Worm (Caenorhabditis elegans) whole organism, L3 larva: ENCODE data around the gene ddx-19.
A peak's percentile ranks its signal among the peaks of the same experiment; 100 is the strongest.

Experiments
- R02D3.7 ChIP-seq: fragments of 150-350 bp; optimal IDR thresholded peaks from 2 replicates; lab custom pipeline; 2014; ENCODE audit warnings: missing biosample characterization, missing genetic modification characterization
- ZK546.5 ChIP-seq: sonication (generic microtip); optimal IDR thresholded peaks from 2 replicates; lab custom pipeline; 2017; ENCODE audit warnings: missing biosample characterization, missing genetic modification characterization
- aly-2 ChIP-seq: fragments of 150-350 bp; optimal IDR thresholded peaks from 2 replicates; lab custom pipeline; 2014; ENCODE audit warnings: missing biosample characterization, missing genetic modification characterization
- ceh-16 ChIP-seq: sonication (generic microtip); optimal IDR thresholded peaks from 2 replicates; lab custom pipeline; 2017; ENCODE audit warnings: missing biosample characterization, missing genetic modification characterization
- ceh-28 ChIP-seq: fragments of 150-350 bp; optimal IDR thresholded peaks from 2 replicates; lab custom pipeline; 2014; ENCODE audit warnings: missing biosample characterization, missing genetic modification reagents, missing genetic modification characterization
- ceh-9 ChIP-seq: sonication (generic microtip); optimal IDR thresholded peaks from 2 replicates; lab custom pipeline; 2018; ENCODE audit warnings: missing biosample characterization, missing genetic modification characterization
- daf-12 ChIP-seq: fragments of 150-350 bp; optimal IDR thresholded peaks from 2 replicates; lab custom pipeline; 2014; ENCODE audit warnings: missing biosample characterization, missing genetic modification reagents, missing genetic modification characterization
- egl-27 ChIP-seq: sonication (generic microtip); optimal IDR thresholded peaks from 4 replicates; lab custom pipeline; 2017; ENCODE audit warnings: missing biosample characterization, missing genetic modification reagents, missing genetic modification characterization
- egl-5 ChIP-seq: fragments of 150-350 bp; optimal IDR thresholded peaks from 2 replicates; lab custom pipeline; 2017; ENCODE audit warnings: missing biosample characterization, missing genetic modification reagents, missing genetic modification characterization, inconsistent platforms
- elt-1 ChIP-seq: fragments of 150-350 bp; optimal IDR thresholded peaks from 2 replicates; lab custom pipeline; 2014; ENCODE audit warnings: missing biosample characterization, missing genetic modification characterization
- elt-2 ChIP-seq: sonication (generic microtip); optimal IDR thresholded peaks from 2 replicates; lab custom pipeline; 2016; ENCODE audit warnings: missing genetic modification reagents, mild to moderate bottlenecking, missing genetic modification characterization, missing compliant biosample characterization
- elt-3 ChIP-seq, 3 experiments: fragments of 150-350 bp in 1 of 3; sonication (generic microtip) in 2 of 3; optimal IDR thresholded peaks; 2 replicates in 2 of 3; 4 replicates in 1 of 3; lab custom pipeline; 2014 to 2017; ENCODE audit warnings: missing biosample characterization in 3 of 3, missing genetic modification characterization in 3 of 3
- eor-1 ChIP-seq, 2 experiments: fragments of 150-350 bp; optimal IDR thresholded peaks; 2 replicates each; lab custom pipeline; 2014 to 2018; ENCODE audit warnings: missing biosample characterization in 2 of 2, missing genetic modification characterization in 2 of 2
- fkh-10 ChIP-seq: sonication (generic microtip); optimal IDR thresholded peaks from 2 replicates; lab custom pipeline; 2017; ENCODE audit warnings: missing biosample characterization, missing genetic modification reagents, missing genetic modification characterization
- fkh-2 ChIP-seq: fragments of 150-350 bp; optimal IDR thresholded peaks from 2 replicates; lab custom pipeline; 2014; ENCODE audit warnings: missing biosample characterization, missing genetic modification reagents, missing genetic modification characterization
- fos-1 ChIP-seq: fragments of 150-350 bp; optimal IDR thresholded peaks from 2 replicates; lab custom pipeline; 2014; ENCODE audit warnings: missing biosample characterization, missing genetic modification characterization
- hmg-11 ChIP-seq: sonication (generic microtip); optimal IDR thresholded peaks from 2 replicates; lab custom pipeline; 2016; ENCODE audit warnings: missing genetic modification characterization, missing compliant biosample characterization
- jun-1 ChIP-seq: fragments of 150-350 bp; optimal IDR thresholded peaks from 2 replicates; lab custom pipeline; 2014; ENCODE audit warnings: missing biosample characterization, missing genetic modification reagents, missing genetic modification characterization
- lin-15B ChIP-seq: fragments of 150-350 bp; optimal IDR thresholded peaks from 2 replicates; lab custom pipeline; 2014; ENCODE audit warnings: missing biosample characterization, missing genetic modification characterization
- lin-39 ChIP-seq: fragments of 150-350 bp; optimal IDR thresholded peaks from 2 replicates; lab custom pipeline; 2018; ENCODE audit warnings: missing biosample characterization, missing genetic modification reagents, missing genetic modification characterization
- lsy-12 ChIP-seq: sonication (generic microtip); optimal IDR thresholded peaks from 2 replicates; lab custom pipeline; 2016; ENCODE audit warnings: mild to moderate bottlenecking, missing genetic modification characterization, missing compliant biosample characterization
- mml-1 ChIP-seq: fragments of 150-350 bp; sonication (generic microtip); optimal IDR thresholded peaks from 3 replicates; lab custom pipeline; 2014; ENCODE audit warnings: missing biosample characterization, missing genetic modification characterization
- nfya-1 ChIP-seq: sonication (generic microtip); optimal IDR thresholded peaks from 2 replicates; lab custom pipeline; 2017; ENCODE audit warnings: missing genetic modification characterization, mild to moderate bottlenecking, missing compliant biosample characterization, antibody characterized with exemption, moderate library complexity; ENCODE audit not compliant: insufficient read depth
- nhr-11 ChIP-seq: fragments of 150-350 bp; optimal IDR thresholded peaks from 2 replicates; lab custom pipeline; 2014; ENCODE audit warnings: missing biosample characterization, missing genetic modification characterization
- nhr-12 ChIP-seq: fragments of 150-350 bp; optimal IDR thresholded peaks from 2 replicates; lab custom pipeline; 2014; ENCODE audit warnings: missing biosample characterization, missing genetic modification characterization
- nhr-23 ChIP-seq: fragments of 150-350 bp; optimal IDR thresholded peaks from 2 replicates; lab custom pipeline; 2014; ENCODE audit warnings: missing biosample characterization, missing genetic modification reagents, missing genetic modification characterization
- nhr-237 ChIP-seq: fragments of 150-350 bp; optimal IDR thresholded peaks from 2 replicates; lab custom pipeline; 2014; ENCODE audit warnings: missing biosample characterization, missing genetic modification characterization
- nhr-25 ChIP-seq: sonication (generic microtip); optimal IDR thresholded peaks from 2 replicates; lab custom pipeline; 2017; ENCODE audit warnings: missing biosample characterization, missing genetic modification characterization
- nhr-28 ChIP-seq: fragments of 150-350 bp; optimal IDR thresholded peaks from 2 replicates; lab custom pipeline; 2014; ENCODE audit warnings: missing biosample characterization, missing genetic modification characterization
- nhr-43 ChIP-seq: sonication (generic microtip); optimal IDR thresholded peaks from 2 replicates; lab custom pipeline; 2016; ENCODE audit warnings: mild to moderate bottlenecking, missing genetic modification characterization, missing compliant biosample characterization; ENCODE audit not compliant: poor library complexity, severe bottlenecking
- nhr-67 ChIP-seq: fragments of 150-350 bp; optimal IDR thresholded peaks from 2 replicates; lab custom pipeline; 2014; ENCODE audit warnings: missing biosample characterization, missing genetic modification characterization
- nhr-76 ChIP-seq: fragments of 150-350 bp; sonication (generic microtip); optimal IDR thresholded peaks from 5 replicates; lab custom pipeline; 2014; ENCODE audit warnings: missing biosample characterization, missing genetic modification characterization
- nhr-77 ChIP-seq: fragments of 150-350 bp; optimal IDR thresholded peaks from 2 replicates; lab custom pipeline; 2014; ENCODE audit warnings: missing biosample characterization, missing genetic modification characterization
- pha-4 ChIP-seq: fragments of 150-350 bp; optimal IDR thresholded peaks from 2 replicates; lab custom pipeline; 2014; ENCODE audit warnings: missing biosample characterization, missing genetic modification reagents, missing genetic modification characterization
- pqm-1 ChIP-seq: fragments of 150-350 bp; optimal IDR thresholded peaks from 2 replicates; lab custom pipeline; 2017; ENCODE audit warnings: missing biosample characterization, missing genetic modification characterization, inconsistent platforms
- sea-2 ChIP-seq: fragments of 150-350 bp; sonication (generic microtip); optimal IDR thresholded peaks from 4 replicates; lab custom pipeline; 2014; ENCODE audit warnings: missing biosample characterization, missing genetic modification reagents, missing genetic modification characterization
- skn-1 ChIP-seq: fragments of 150-350 bp; optimal IDR thresholded peaks from 2 replicates; lab custom pipeline; 2014; ENCODE audit warnings: missing biosample characterization, missing genetic modification characterization
- snpc-4 ChIP-seq: fragments of 150-350 bp; optimal IDR thresholded peaks from 2 replicates; lab custom pipeline; 2014; ENCODE audit warnings: missing biosample characterization, missing genetic modification characterization
- tbx-2 ChIP-seq: sonication (generic microtip); optimal IDR thresholded peaks from 2 replicates; lab custom pipeline; 2016; ENCODE audit warnings: mild to moderate bottlenecking, missing genetic modification characterization, missing compliant biosample characterization
- unc-39 ChIP-seq: sonication (generic microtip); optimal IDR thresholded peaks from 4 replicates; lab custom pipeline; 2017; ENCODE audit warnings: missing biosample characterization, missing genetic modification characterization
- unc-62 ChIP-seq: fragments of 150-350 bp; sonication (generic microtip); optimal IDR thresholded peaks from 4 replicates; lab custom pipeline; 2014; ENCODE audit warnings: missing biosample characterization, missing genetic modification reagents, missing genetic modification characterization
- zag-1 ChIP-seq: fragments of 150-350 bp; optimal IDR thresholded peaks from 2 replicates; lab custom pipeline; 2014; ENCODE audit warnings: missing biosample characterization, missing genetic modification characterization
- ztf-11 ChIP-seq: fragments of 150-350 bp; optimal IDR thresholded peaks from 2 replicates; lab custom pipeline; 2014; ENCODE audit warnings: missing biosample characterization, missing genetic modification characterization
- ztf-4 ChIP-seq: fragments of 150-350 bp; optimal IDR thresholded peaks from 2 replicates; lab custom pipeline; 2014; ENCODE audit warnings: missing biosample characterization, missing genetic modification characterization

The ddx-19 gene

ce11 chrII:8922140-8922539 is 37.4 kb downstream of the ddx-19 start, which contains the start of gene B0457.6:
Gene B0457.6, plus strand, starts transcription at chrII:8922423.
- TF ChIP-seq pqm-1 (tag; lab: Kevin White, UChicago) (peak; percentile 70), sea-2 (GFP tag; lab: Kevin White, UChicago) (no peak), egl-5 (tag; lab: Kevin White, UChicago) (no peak), lin-39 (peak; percentile 43), aly-2 (tag; lab: Kevin White, UChicago) (no peak), hmg-11 (tag; lab: Kevin White, UChicago) (peak; percentile 36), nfya-1 (tag; lab: Kevin White, UChicago) (peak; percentile 45), nhr-237 (tag; lab: Kevin White, UChicago) (no peak), ceh-28 (no peak), ztf-4 (tag; lab: Kevin White, UChicago) (no peak), skn-1 (tag; lab: Kevin White, UChicago) (no peak), fkh-2 (tag; lab: Kevin White, UChicago) (no peak), nhr-23 (tag; lab: Kevin White, UChicago) (no peak), elt-2 (peak; percentile 77)

DNA sequence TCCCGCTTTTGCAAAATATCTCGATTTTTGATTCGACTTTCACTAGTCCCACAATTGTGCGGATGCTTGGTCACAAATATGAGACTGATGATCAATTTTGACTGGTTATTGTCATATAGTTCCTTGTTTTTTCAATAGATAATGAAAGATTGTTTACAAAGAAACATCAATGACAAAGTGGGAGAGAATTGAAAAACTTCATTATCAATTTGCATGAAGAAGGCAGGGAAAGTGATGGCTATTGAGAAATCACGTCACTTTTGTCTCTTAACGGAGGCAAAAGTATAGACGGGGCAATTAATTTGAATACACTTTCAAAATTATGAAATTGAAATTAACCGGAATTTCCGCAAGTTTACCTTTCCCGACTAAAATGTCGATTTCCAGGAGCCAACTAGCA is 38.5 kb downstream of the ddx-19 start:
- TF ChIP-seq mml-1 (tag; lab: Kevin White, UChicago) (no peak), pqm-1 (tag; lab: Kevin White, UChicago) (peak; percentile 62), elt-2 (peak; percentile 39)

DNA sequence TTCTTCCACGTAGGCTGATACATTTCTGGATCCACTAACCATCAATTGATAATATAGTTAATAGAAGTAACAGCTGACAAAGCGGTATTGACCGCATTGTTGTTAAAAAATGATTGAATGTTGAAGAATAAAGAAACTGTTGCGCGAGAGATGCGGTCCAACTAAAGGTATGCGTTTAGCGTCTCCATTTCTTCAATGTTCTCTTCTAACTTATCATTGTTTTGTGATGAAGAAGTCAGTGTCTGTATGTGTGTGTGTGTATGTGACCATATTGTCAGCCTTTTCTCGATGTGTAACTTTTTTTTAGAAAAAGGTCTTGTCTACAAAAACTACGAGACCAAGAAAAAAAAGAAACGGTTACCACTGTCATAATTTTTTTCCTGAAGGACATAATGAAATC is 41.8 kb downstream of the ddx-19 start, which contains the start of gene B0457.2:
B0457.2 (minus strand) TSS at position 101 of the 400 bp plus-strand sequence.
- TF ChIP-seq nfya-1 (tag; lab: Kevin White, UChicago) (no peak), nhr-28 (no peak), ZK546.5 (tag; lab: Kevin White, UChicago) (no peak), tbx-2 (no peak), elt-3 (tag; optimal IDR thresholded peaks at IDR 0.05; lab: Kevin White, UChicago) (no peak), nhr-25 (tag; lab: Kevin White, UChicago) (peak; percentile 16)
- TF ChIP-seq, all 47 proteins: peak for 1

DNA sequence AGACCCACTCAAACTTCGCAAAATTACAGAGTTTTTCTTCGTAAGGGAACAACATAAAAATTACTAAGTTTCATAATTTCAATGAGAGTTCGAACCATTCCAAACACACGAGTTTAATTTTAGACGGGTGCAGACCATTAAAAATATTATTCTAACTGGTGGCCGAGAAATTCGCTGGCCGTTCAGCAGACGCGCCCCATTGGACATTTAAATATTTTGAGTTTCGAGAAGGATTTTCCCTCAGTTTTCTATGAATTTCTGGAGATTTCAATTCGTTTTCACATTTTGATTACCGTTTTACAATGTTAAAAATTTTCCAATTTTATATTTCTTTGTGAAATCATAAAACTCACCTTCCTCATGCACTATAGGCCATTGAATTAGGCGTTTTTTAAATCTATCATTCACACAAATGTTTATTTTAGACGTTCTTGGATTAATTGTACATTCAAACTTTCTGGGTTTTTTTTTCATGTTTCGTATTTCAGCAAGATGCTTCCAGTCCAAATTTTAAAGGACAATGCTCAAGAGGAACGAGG is 42.6 kb downstream of the ddx-19 start, which contains the start of gene cct-2:
cct-2 (plus strand) TSS at position 489 of the 539 bp plus-strand sequence.
- no peak for TF ChIP-seq eor-1 (tag; optimal IDR thresholded peaks at IDR 0.05; lab: Kevin White, UChicago)
- TF ChIP-seq ceh-28, result no peak
- TF ChIP-seq ztf-11 (tag; lab: Kevin White, UChicago), result no peak
- no peak for TF ChIP-seq tbx-2
- TF ChIP-seq nhr-77 (tag; lab: Kevin White, UChicago), result no peak
- TF ChIP-seq nhr-23 (tag; lab: Kevin White, UChicago), result peak; percentile 12
- TF ChIP-seq nhr-67 (tag; lab: Kevin White, UChicago), result no peak
- no peak for TF ChIP-seq mml-1 (tag; lab: Kevin White, UChicago)
- no peak for TF ChIP-seq zag-1 (tag; lab: Kevin White, UChicago)
- peak; percentile 74 for TF ChIP-seq lin-15B
- TF ChIP-seq sea-2 (GFP tag; lab: Kevin White, UChicago), result no peak
- peak; percentile 72 for TF ChIP-seq pha-4 (tag; lab: Kevin White, UChicago)
- TF ChIP-seq skn-1 (tag; lab: Kevin White, UChicago), result no peak
- TF ChIP-seq nhr-76 (tag; lab: Kevin White, UChicago), result no peak
- TF ChIP-seq fkh-10 (GFP tag; lab: Kevin White, UChicago), result no peak
- TF ChIP-seq nhr-28, result no peak
- TF ChIP-seq ZK546.5 (tag; lab: Kevin White, UChicago), result no peak
- TF ChIP-seq nhr-25 (tag; lab: Kevin White, UChicago), result peak; percentile 56
- TF ChIP-seq ceh-16 (tag; lab: Kevin White, UChicago), result no peak
- no peak for TF ChIP-seq egl-27 (tag; lab: Kevin White, UChicago)
- no peak for TF ChIP-seq lsy-12 (tag; lab: Kevin White, UChicago)
- TF ChIP-seq R02D3.7 (tag; lab: Kevin White, UChicago), result no peak
- TF ChIP-seq nhr-43 (tag; lab: Kevin White, UChicago), result peak; percentile 50
- peak; percentile 67 for TF ChIP-seq snpc-4 (tag; lab: Kevin White, UChicago)
- no peak for TF ChIP-seq nhr-12 (tag; lab: Kevin White, UChicago)
- TF ChIP-seq hmg-11 (tag; lab: Kevin White, UChicago), result peak; percentile 9
- no peak for TF ChIP-seq elt-1 (tag; lab: Kevin White, UChicago)
- TF ChIP-seq unc-39 (tag; lab: Kevin White, UChicago), result no peak
- no peak for TF ChIP-seq daf-12 (tag; lab: Kevin White, UChicago)
- TF ChIP-seq ceh-9, result no peak
- no peak for TF ChIP-seq nhr-11
- TF ChIP-seq elt-3 (tag; optimal IDR thresholded peaks at IDR 0.05; lab: Kevin White, UChicago), result no peak
- no peak for TF ChIP-seq aly-2 (tag; lab: Kevin White, UChicago)
- no peak for TF ChIP-seq ztf-4 (tag; lab: Kevin White, UChicago)
- no peak for TF ChIP-seq unc-62 (GFP tag; lab: Kevin White, UChicago)
- TF ChIP-seq jun-1 (tag; lab: Kevin White, UChicago), result no peak
- no peak for TF ChIP-seq egl-5 (tag; lab: Kevin White, UChicago)
- peak; percentile 40 for TF ChIP-seq lin-39
- TF ChIP-seq pqm-1 (tag; lab: Kevin White, UChicago), result no peak
- TF ChIP-seq nhr-237 (tag; lab: Kevin White, UChicago), result no peak
- no peak for TF ChIP-seq fkh-2 (tag; lab: Kevin White, UChicago)
- no peak for TF ChIP-seq fos-1
